Worm (Caenorhabditis elegans) whole organism, L4 larva: Measurements from ENCODE around the gene smcl-1.

Experiments
- F26F4.8 ChIP-seq: fragments of 200-800 bp; sonication (Bioruptor generic); conservative IDR thresholded peaks from 2 replicates; pipeline ENCODE4 v1.3.6; 2022; ENCODE audit warnings: missing genetic modification characterization, missing compliant biosample characterization
- F44E2.7 ChIP-seq: fragments of 200-800 bp; sonication (Bioruptor generic); IDR thresholded peaks from 2 replicates; pipeline ENCODE4 v2.1.2; 2022; ENCODE audit warnings: missing genetic modification characterization, missing compliant biosample characterization
- Y75B8A.6 ChIP-seq: fragments of 200-800 bp; sonication (Bioruptor generic); IDR thresholded peaks from 2 replicates; pipeline ENCODE4 v1.3.6; 2022; ENCODE audit warnings: missing genetic modification reagents, missing genetic modification characterization, missing compliant biosample characterization
- ZK337.2 ChIP-seq: fragments of 200-800 bp; sonication (Bioruptor generic); IDR thresholded peaks from 2 replicates; pipeline ENCODE4 v1.3.6; 2022; ENCODE audit warnings: missing genetic modification reagents, missing genetic modification characterization, missing compliant biosample characterization
- aha-1 ChIP-seq: fragments of 150-350 bp; peaks from one replicate; lab custom pipeline; 2014; ENCODE audit warnings: missing biosample characterization, missing genetic modification characterization
- aly-2 ChIP-seq: sonication (generic microtip); optimal IDR thresholded peaks from 2 replicates; lab custom pipeline; 2018; ENCODE audit warnings: missing biosample characterization, missing genetic modification characterization
- ceh-20 ChIP-seq: fragments of 200-800 bp; sonication (Bioruptor generic); IDR thresholded peaks from 2 replicates; pipeline ENCODE4 v1.3.6; 2022; ENCODE audit warnings: missing genetic modification reagents, missing genetic modification characterization, missing compliant biosample characterization
- ceh-32 ChIP-seq: sonication (generic microtip); optimal IDR thresholded peaks from 2 replicates; lab custom pipeline; 2016; ENCODE audit warnings: mild to moderate bottlenecking, missing genetic modification characterization, missing compliant biosample characterization; ENCODE audit not compliant: poor library complexity
- ceh-82 ChIP-seq: sonication (generic microtip); optimal IDR thresholded peaks from 2 replicates; lab custom pipeline; 2017; ENCODE audit warnings: missing biosample characterization, missing genetic modification characterization
- daf-8 ChIP-seq: fragments of 200-800 bp; sonication (Bioruptor generic); IDR thresholded peaks from 2 replicates; pipeline ENCODE4 v1.3.6; 2022; ENCODE audit warnings: missing genetic modification characterization, missing compliant biosample characterization
- dmd-6 ChIP-seq: fragments of 200-800 bp; sonication (Bioruptor generic); IDR thresholded peaks from 2 replicates; pipeline ENCODE4 v1.3.6; 2022; ENCODE audit warnings: missing genetic modification reagents, missing genetic modification characterization, missing compliant biosample characterization
- dpl-1 ChIP-seq: fragments of 150-350 bp; optimal IDR thresholded peaks from 2 replicates; lab custom pipeline; 2014; ENCODE audit warnings: missing biosample characterization, missing genetic modification reagents, missing genetic modification characterization
- dve-1 ChIP-seq: sonication (generic microtip); optimal IDR thresholded peaks from 2 replicates; lab custom pipeline; 2017; ENCODE audit warnings: antibody characterized with exemption, mild to moderate bottlenecking, missing genetic modification characterization, missing compliant biosample characterization; ENCODE audit not compliant: insufficient read depth
- hlh-30 ChIP-seq: sonication (generic microtip); optimal IDR thresholded peaks from 2 replicates; lab custom pipeline; 2017; ENCODE audit warnings: antibody characterized with exemption, mild to moderate bottlenecking, missing genetic modification characterization, missing compliant biosample characterization; ENCODE audit not compliant: insufficient read depth
- hmg-1.1 ChIP-seq: fragments of 200-800 bp; sonication (Bioruptor generic); IDR thresholded peaks from 2 replicates; pipeline ENCODE4 v1.3.6; 2022; ENCODE audit warnings: missing genetic modification reagents, missing genetic modification characterization, missing compliant biosample characterization
- lin-13 ChIP-seq: fragments of 150-350 bp; optimal IDR thresholded peaks from 2 replicates; lab custom pipeline; 2014; ENCODE audit warnings: missing biosample characterization, missing genetic modification reagents, missing genetic modification characterization
- lin-29 ChIP-seq: fragments of 200-800 bp; sonication (Bioruptor generic); IDR thresholded peaks from 2 replicates; pipeline ENCODE4 v1.3.6; 2022; ENCODE audit warnings: missing genetic modification reagents, missing genetic modification characterization, missing compliant biosample characterization
- lin-38 ChIP-seq: fragments of 200-800 bp; sonication (Bioruptor generic); IDR thresholded peaks from 2 replicates; pipeline ENCODE4 v1.3.6; 2022; ENCODE audit warnings: missing genetic modification reagents, missing genetic modification characterization, missing compliant biosample characterization
- lin-39 ChIP-seq: fragments of 150-350 bp; optimal IDR thresholded peaks from 2 replicates; lab custom pipeline; 2014; ENCODE audit warnings: missing biosample characterization, missing genetic modification reagents, missing genetic modification characterization
- lir-3 ChIP-seq: sonication (generic microtip); optimal IDR thresholded peaks from 2 replicates; lab custom pipeline; 2016; ENCODE audit warnings: mild to moderate bottlenecking, missing genetic modification characterization, missing compliant biosample characterization
- lsy-2 ChIP-seq, 2 experiments: fragments of 150-350 bp in 1 of 2; sonication (generic microtip) in 1 of 2; optimal IDR thresholded peaks; 2 replicates each; lab custom pipeline; 2014 to 2017; ENCODE audit warnings: missing biosample characterization in 2 of 2, missing genetic modification characterization in 2 of 2
- mdt-29 ChIP-seq: fragments of 200-800 bp; sonication (Bioruptor generic); IDR thresholded peaks from 2 replicates; pipeline ENCODE4 v1.3.6; 2022; ENCODE audit warnings: missing genetic modification reagents, missing genetic modification characterization, missing compliant biosample characterization
- mep-1 ChIP-seq: fragments of 150-350 bp; sonication (generic microtip); optimal IDR thresholded peaks from 3 replicates; lab custom pipeline; 2014; ENCODE audit warnings: missing biosample characterization, missing genetic modification characterization
- mes-2 ChIP-seq: sonication (generic microtip); optimal IDR thresholded peaks from 2 replicates; lab custom pipeline; 2016; ENCODE audit warnings: missing genotype, mild to moderate bottlenecking, missing genetic modification characterization, missing compliant biosample characterization; ENCODE audit not compliant: poor library complexity, severe bottlenecking
- mxl-3 ChIP-seq: fragments of 200-800 bp; sonication (Bioruptor generic); optimal IDR thresholded peaks from 2 replicates; lab custom pipeline; 2018; ENCODE audit warnings: mild to moderate bottlenecking, missing genetic modification characterization, missing compliant biosample characterization
- nhr-10 ChIP-seq: fragments of 150-350 bp; optimal IDR thresholded peaks from 2 replicates; lab custom pipeline; 2014; ENCODE audit warnings: missing biosample characterization, missing genetic modification characterization
- nhr-11 ChIP-seq: fragments of 150-350 bp; optimal IDR thresholded peaks from 2 replicates; lab custom pipeline; 2014; ENCODE audit warnings: missing biosample characterization, missing genetic modification characterization
- nhr-111 ChIP-seq: fragments of 200-800 bp; sonication (Bioruptor generic); optimal IDR thresholded peaks from 2 replicates; lab custom pipeline; 2018; ENCODE audit warnings: mild to moderate bottlenecking, missing genetic modification characterization, missing compliant biosample characterization
- nhr-237 ChIP-seq: sonication (generic microtip); optimal IDR thresholded peaks from 2 replicates; lab custom pipeline; 2017; ENCODE audit warnings: missing biosample characterization, missing genetic modification characterization
- nhr-25 ChIP-seq: sonication (generic microtip); optimal IDR thresholded peaks from 2 replicates; lab custom pipeline; 2017; ENCODE audit warnings: missing genetic modification characterization, mild to moderate bottlenecking, missing compliant biosample characterization, antibody characterized with exemption, moderate library complexity, borderline replicate concordance; ENCODE audit not compliant: insufficient read depth
- nhr-28 ChIP-seq: fragments of 150-350 bp; optimal IDR thresholded peaks from 2 replicates; lab custom pipeline; 2014; ENCODE audit warnings: missing biosample characterization, missing genetic modification characterization
- nhr-48 ChIP-seq: sonication (generic microtip); optimal IDR thresholded peaks from 2 replicates; lab custom pipeline; 2016; ENCODE audit warnings: mild to moderate bottlenecking, missing genetic modification characterization, missing compliant biosample characterization
- nhr-77 ChIP-seq: fragments of 150-350 bp; optimal IDR thresholded peaks from 2 replicates; lab custom pipeline; 2014; ENCODE audit warnings: missing biosample characterization, missing genetic modification characterization
- pha-4 ChIP-seq, 2 experiments: fragments of 150-350 bp in 1 of 2; fragments of 200-800 bp in 1 of 2; sonication (Bioruptor generic) in 1 of 2; IDR thresholded peaks in 1 of 2; optimal IDR thresholded peaks in 1 of 2; 2 replicates each; pipeline versions ENCODE4 v1.3.6 to Lab custom; 2014 to 2022; ENCODE audit warnings: missing genetic modification characterization in 2 of 2, missing genetic modification reagents in 2 of 2, missing biosample characterization in 1 of 2, missing compliant biosample characterization in 1 of 2
- saeg-2 ChIP-seq: fragments of 200-800 bp; sonication (Bioruptor generic); IDR thresholded peaks from 2 replicates; pipeline ENCODE4 v1.3.6; 2022; ENCODE audit warnings: missing genetic modification reagents, missing genetic modification characterization, missing compliant biosample characterization
- skn-1 ChIP-seq: fragments of 150-350 bp; optimal IDR thresholded peaks from 2 replicates; lab custom pipeline; 2014; ENCODE audit warnings: missing biosample characterization, missing genetic modification characterization
- snpc-1.2 ChIP-seq: fragments of 200-800 bp; sonication (Bioruptor generic); IDR thresholded peaks from 2 replicates; pipeline ENCODE4 v1.3.6; 2022; ENCODE audit warnings: missing genetic modification reagents, missing genetic modification characterization, missing compliant biosample characterization
- tag-97 ChIP-seq: fragments of 200-800 bp; sonication (Bioruptor generic); IDR thresholded peaks from 2 replicates; pipeline ENCODE4 v1.3.6; 2022; ENCODE audit warnings: missing genetic modification characterization, missing compliant biosample characterization
- tra-1 ChIP-seq: fragments of 200-800 bp; sonication (Bioruptor generic); IDR thresholded peaks from 2 replicates; pipeline ENCODE4 v1.3.6; 2022; ENCODE audit warnings: missing genetic modification reagents, missing genetic modification characterization, missing compliant biosample characterization
- unc-39 ChIP-seq: sonication (generic microtip); optimal IDR thresholded peaks from 2 replicates; lab custom pipeline; 2017; ENCODE audit warnings: missing biosample characterization, missing genetic modification characterization
- unc-62 ChIP-seq, 3 experiments: fragments of 150-350 bp in 1 of 3; sonication (generic microtip); optimal IDR thresholded peaks in 2 of 3; peaks in 1 of 3; 1 replicate in 1 of 3; 2 replicates in 2 of 3; lab custom pipeline; 2014 to 2017; ENCODE audit warnings: missing biosample characterization in 3 of 3, missing genetic modification characterization in 3 of 3, missing genetic modification reagents in 3 of 3, missing genotype in 1 of 3
- vab-7 ChIP-seq: fragments of 200-800 bp; sonication (Bioruptor generic); IDR thresholded peaks from 2 replicates; pipeline ENCODE4 v1.3.6; 2022; ENCODE audit warnings: missing genetic modification reagents, missing genetic modification characterization, missing compliant biosample characterization
- zag-1 ChIP-seq: fragments of 150-350 bp; optimal IDR thresholded peaks from 2 replicates; lab custom pipeline; 2014; ENCODE audit warnings: missing biosample characterization, missing genetic modification characterization
- zfp-3 ChIP-seq: fragments of 200-800 bp; sonication (Bioruptor generic); conservative IDR thresholded peaks from 2 replicates; pipeline ENCODE4 v1.3.6; 2022; ENCODE audit warnings: missing genetic modification reagents, missing genetic modification characterization, missing compliant biosample characterization
- zip-11 ChIP-seq: fragments of 200-800 bp; sonication (Bioruptor generic); IDR thresholded peaks from 2 replicates; pipeline ENCODE4 v1.3.6; 2022; ENCODE audit warnings: missing genetic modification characterization, missing compliant biosample characterization
- ztf-11 ChIP-seq: fragments of 150-350 bp; optimal IDR thresholded peaks from 2 replicates; lab custom pipeline; 2014; ENCODE audit warnings: missing biosample characterization, missing genetic modification characterization
- ztf-7 ChIP-seq: fragments of 150-350 bp; optimal IDR thresholded peaks from 2 replicates; lab custom pipeline; 2014; ENCODE audit warnings: missing biosample characterization, missing genetic modification characterization

The smcl-1 gene

ce11 chrX:11661625-11662024 is 31.6 kb upstream of the smcl-1 start, which contains the start of gene sfxn-1.5 (continued):
- no peak for TF ChIP-seq ceh-32 (tag; lab: Kevin White, UChicago)
- TF ChIP-seq lir-3: no peak
- TF ChIP-seq hmg-1.1 (GFP tag; lab: Robert Waterston, UW): no peak
- peak; percentile 90 for TF ChIP-seq nhr-28 (tag; lab: Kevin White, UChicago)
- no peak for TF ChIP-seq snpc-1.2 (GFP tag; lab: Robert Waterston, UW)
- no peak for TF ChIP-seq Y75B8A.6
- TF ChIP-seq nhr-48 (tag; lab: Kevin White, UChicago): peak; percentile 84
- TF ChIP-seq lin-29: no peak
- TF ChIP-seq nhr-77: peak; percentile 90

- TF ChIP-seq aha-1 (peak; percentile 37), tra-1 (GFP tag; lab: Robert Waterston, UW) (0 out of 2 replicates have a peak, but pooled peaks have one; percentile 9), zfp-3 (0 out of 2 replicates have a peak, but pooled peaks have one; percentile 36), unc-39 (tag; lab: Kevin White, UChicago) (no peak), lin-29 (no peak), dmd-6 (peak; percentile 30), hlh-30 (tag; lab: Kevin White, UChicago) (peak; percentile 86), mxl-3 (GFP tag; lab: Kevin White, UChicago) (peak; percentile 11), zag-1 (no peak), ceh-20 (GFP tag; lab: Robert Waterston, UW) (peak; percentile 38; the same call in 1 of the 2 replicates), unc-62 (GFP tag; optimal IDR thresholded peaks at IDR 0.05 in 1 of 2; lab: Kevin White, UChicago) (peak in 1 of 2 experiments; percentile 4), unc-62 (tag; optimal IDR thresholded peaks at IDR 0.05; lab: Kevin White, UChicago) (no peak)
Observed at ce11 chrX:11662069-11662468, 31.2 kb upstream of the smcl-1 start.

ce11 chrX:11662557-11662956 is 30.7 kb upstream of the smcl-1 start:
- TF ChIP-seq dpl-1 (peak; percentile 65), lin-13 (no peak), ztf-11 (tag; lab: Kevin White, UChicago) (no peak), daf-8 (GFP tag; lab: Robert Waterston, UW) (no peak), nhr-25 (no peak), F44E2.7 (GFP tag; lab: Robert Waterston, UW) (no peak), skn-1 (tag; lab: Kevin White, UChicago) (no peak), mep-1 (tag; lab: Kevin White, UChicago) (no peak), vab-7 (GFP tag; lab: Robert Waterston, UW) (no peak), nhr-11 (tag; lab: Kevin White, UChicago) (no peak), snpc-1.2 (GFP tag; lab: Robert Waterston, UW) (no peak), zip-11 (GFP tag; lab: Robert Waterston, UW) (no peak), nhr-237 (tag; lab: Kevin White, UChicago) (no peak), saeg-2 (GFP tag; lab: Robert Waterston, UW) (no peak), pha-4 (GFP tag; IDR thresholded peaks at IDR 0.05; lab: Robert Waterston, UW) (no peak), pha-4 (tag; optimal IDR thresholded peaks at IDR 0.05; lab: Kevin White, UChicago) (no peak), ztf-7 (tag; lab: Kevin White, UChicago) (no peak), mxl-3 (GFP tag; lab: Kevin White, UChicago) (no peak), nhr-10 (tag; lab: Kevin White, UChicago) (no peak), tag-97 (GFP tag; lab: Robert Waterston, UW) (no peak), Y75B8A.6 (no peak), ceh-82 (tag; lab: Kevin White, UChicago) (no peak), ZK337.2 (GFP tag; lab: Robert Waterston, UW) (no peak), aly-2 (tag; lab: Kevin White, UChicago) (no peak), F26F4.8 (GFP tag; lab: Robert Waterston, UW) (no peak), dve-1 (tag; lab: Kevin White, UChicago) (peak; percentile 52), lsy-2 (tag; optimal IDR thresholded peaks at IDR 0.05; lab: Kevin White, UChicago) (no peak), mes-2 (tag; lab: Kevin White, UChicago) (peak; percentile 5), mdt-29 (GFP tag; lab: Robert Waterston, UW) (no peak), nhr-111 (GFP tag; lab: Kevin White, UChicago) (no peak), lin-38 (GFP tag; lab: Robert Waterston, UW) (no peak), lin-39 (tag; lab: Kevin White, UChicago) (no peak), nhr-28 (tag; lab: Kevin White, UChicago) (peak; percentile 9)
- TF ChIP-seq, all 104 proteins: peak for 4
